Fruit fly (Drosophila melanogaster) whole organism, embryonic: ENCODE measurements around the gene CG14650.

ENCODE experiments used
- Ada2b ChIP-seq: fragments of 200-800 bp; sonication (Bioruptor generic); IDR thresholded peaks from 2 replicates; pipeline ENCODE4 v1.3.6; 2022; ENCODE audit warnings: missing biosample characterization, missing genetic modification characterization
- B-H1 ChIP-seq: fragments of 200-800 bp; sonication (Bioruptor generic); IDR thresholded peaks from 3 replicates; pipeline ENCODE4 v1.3.6; 2022; ENCODE audit warnings: missing biosample characterization, missing genetic modification characterization
- BEAF-32 ChIP-seq: fragments of 200-800 bp; sonication (Bioruptor generic); optimal IDR thresholded peaks from 3 replicates; lab custom pipeline; 2017; ENCODE audit warnings: missing biosample characterization, missing genetic modification characterization, mild to moderate bottlenecking, moderate library complexity, missing genetic modification reagents
- CG11560 ChIP-seq: fragments of 200-800 bp; sonication (Bioruptor generic); IDR thresholded peaks from 3 replicates; pipeline ENCODE4 v1.3.6; 2022; ENCODE audit warnings: missing biosample characterization, missing genetic modification characterization
- CG11695 ChIP-seq: fragments of 200-800 bp; sonication (Bioruptor generic); IDR thresholded peaks from 3 replicates; pipeline ENCODE4 v1.3.6; 2022; ENCODE audit warnings: missing biosample characterization, missing genetic modification characterization
- CG13296 ChIP-seq: fragments of 200-800 bp; sonication (Bioruptor generic); optimal IDR thresholded peaks from 3 replicates; lab custom pipeline; 2018; ENCODE audit warnings: missing biosample characterization, mild to moderate bottlenecking, missing genetic modification characterization
- CG1529 ChIP-seq: fragments of 200-800 bp; sonication (Bioruptor generic); optimal IDR thresholded peaks from 3 replicates; lab custom pipeline; 2018; ENCODE audit warnings: missing biosample characterization, missing genetic modification characterization
- CG16815 ChIP-seq: fragments of 200-800 bp; sonication (Bioruptor generic); optimal IDR thresholded peaks from 3 replicates; lab custom pipeline; 2017; ENCODE audit warnings: missing biosample characterization, mild to moderate bottlenecking, missing genetic modification characterization
- CG16863 ChIP-seq: fragments of 200-800 bp; sonication (Bioruptor generic); optimal IDR thresholded peaks from 3 replicates; lab custom pipeline; 2016; ENCODE audit warnings: missing biosample characterization, missing genetic modification characterization
- CG18011 ChIP-seq: fragments of 200-800 bp; sonication (Bioruptor generic); optimal IDR thresholded peaks from 2 replicates; lab custom pipeline; 2017; ENCODE audit warnings: missing biosample characterization, missing genetic modification characterization, mild to moderate bottlenecking, moderate library complexity, missing genotype
- CG18262 ChIP-seq: fragments of 200-800 bp; optimal IDR thresholded peaks from 3 replicates; lab custom pipeline; 2019; ENCODE audit warnings: missing biosample characterization, mild to moderate bottlenecking, missing genetic modification characterization, moderate library complexity
- CG2199 ChIP-seq: fragments of 200-800 bp; sonication (Bioruptor generic); IDR thresholded peaks from 3 replicates; pipeline ENCODE4 v1.3.6; 2022; ENCODE audit warnings: missing biosample characterization, missing genetic modification characterization
- CG2875 ChIP-seq: fragments of 200-800 bp; sonication (Bioruptor generic); optimal IDR thresholded peaks from 2 replicates; lab custom pipeline; 2017; ENCODE audit warnings: missing biosample characterization, mild to moderate bottlenecking, missing genetic modification characterization, missing genetic modification reagents
- CG32532 ChIP-seq: fragments of 200-800 bp; sonication (Bioruptor generic); IDR thresholded peaks from 2 replicates; pipeline ENCODE4 v1.3.6; 2022; ENCODE audit warnings: missing biosample characterization, missing genetic modification characterization
- CG4360 ChIP-seq: fragments of 200-800 bp; sonication (Bioruptor generic); IDR thresholded peaks from 2 replicates; pipeline ENCODE4 v1.3.6; 2022; ENCODE audit warnings: missing biosample characterization, missing genetic modification characterization
- CG6689 ChIP-seq: fragments of 200-800 bp; sonication (Bioruptor generic); IDR thresholded peaks from 2 replicates; pipeline ENCODE4 v1.3.6; 2022; ENCODE audit warnings: missing biosample characterization, missing genetic modification characterization
- CG7271 ChIP-seq: fragments of 200-800 bp; sonication (Bioruptor generic); optimal IDR thresholded peaks from 2 replicates; lab custom pipeline; 2018; ENCODE audit warnings: missing biosample characterization, mild to moderate bottlenecking, missing genetic modification characterization, moderate library complexity
- CG7987 ChIP-seq: fragments of 200-800 bp; sonication (Bioruptor generic); optimal IDR thresholded peaks from 2 replicates; lab custom pipeline; 2018; ENCODE audit warnings: missing biosample characterization, mild to moderate bottlenecking, missing genetic modification characterization, moderate library complexity
- CG8924 ChIP-seq: fragments of 200-800 bp; optimal IDR thresholded peaks from 3 replicates; lab custom pipeline; 2019; ENCODE audit warnings: missing biosample characterization, mild to moderate bottlenecking, missing genetic modification characterization, moderate library complexity
- Chrac-16 ChIP-seq: fragments of 200-800 bp; sonication (Bioruptor generic); optimal IDR thresholded peaks from 3 replicates; lab custom pipeline; 2016; ENCODE audit warnings: missing biosample characterization, missing genetic modification characterization
- D ChIP-seq, 2 experiments: fragments of 200-800 bp in 1 of 2; fragments of >200 bp in 1 of 2; sonication (Bioruptor generic) in 1 of 2; optimal IDR thresholded peaks; 2 replicates in 1 of 2; 3 replicates in 1 of 2; lab custom pipeline; 2017; ENCODE audit warnings: mild to moderate bottlenecking in 1 of 2, missing biosample characterization in 1 of 2, missing genetic modification characterization in 1 of 2, missing genetic modification reagents in 1 of 2
- Dek ChIP-seq: fragments of 200-800 bp; sonication (Bioruptor generic); optimal IDR thresholded peaks from 3 replicates; lab custom pipeline; 2019; ENCODE audit warnings: missing biosample characterization, mild to moderate bottlenecking, missing genetic modification characterization, moderate library complexity
- Dip2 ChIP-seq: fragments of 200-800 bp; sonication (Bioruptor generic); IDR thresholded peaks from 2 replicates; pipeline ENCODE4 v1.3.6; 2022; ENCODE audit warnings: missing biosample characterization, missing genetic modification characterization
- E2f1 ChIP-seq: fragments of 200-800 bp; sonication (Bioruptor generic); IDR thresholded peaks from 2 replicates; pipeline ENCODE4 v1.3.6; 2022; ENCODE audit warnings: missing biosample characterization, missing genetic modification characterization
- E2f2 ChIP-seq: fragments of 200-800 bp; sonication (Bioruptor generic); IDR thresholded peaks from 2 replicates; pipeline ENCODE4 v1.3.6; 2022; ENCODE audit warnings: missing biosample characterization, missing genetic modification characterization
- H15 ChIP-seq: fragments of 200-800 bp; sonication (Bioruptor generic); IDR thresholded peaks from 3 replicates; pipeline ENCODE4 v1.3.6; 2022; ENCODE audit warnings: missing biosample characterization, missing genetic modification characterization
- H2.0 ChIP-seq: fragments of 200-800 bp; sonication (Bioruptor generic); IDR thresholded peaks from 2 replicates; pipeline ENCODE4 v1.3.6; 2022; ENCODE audit warnings: missing biosample characterization, missing genetic modification characterization
- HmgD ChIP-seq: fragments of 200-800 bp; sonication (Bioruptor generic); optimal IDR thresholded peaks from 3 replicates; lab custom pipeline; 2016; ENCODE audit warnings: missing biosample characterization, missing genetic modification characterization
- HmgZ ChIP-seq: fragments of 200-800 bp; sonication (Bioruptor generic); optimal IDR thresholded peaks from 2 replicates; lab custom pipeline; 2018; ENCODE audit warnings: missing biosample characterization, mild to moderate bottlenecking, missing genetic modification characterization
- Mad ChIP-seq: fragments of 200-800 bp; sonication (Bioruptor generic); optimal IDR thresholded peaks from 2 replicates; lab custom pipeline; 2016; ENCODE audit warnings: missing biosample characterization, missing genetic modification characterization
- Mrtf ChIP-seq: fragments of 200-800 bp; sonication (Bioruptor generic); IDR thresholded peaks from 3 replicates; pipeline ENCODE4 v1.3.6; 2022; ENCODE audit warnings: missing biosample characterization, missing genetic modification characterization
- NC2β ChIP-seq: fragments of 200-800 bp; sonication (Bioruptor generic); optimal IDR thresholded peaks from 2 replicates; lab custom pipeline; 2016; ENCODE audit warnings: missing biosample characterization, missing genetic modification characterization
- NFAT ChIP-seq: fragments of 200-800 bp; sonication (Bioruptor generic); IDR thresholded peaks from 2 replicates; pipeline ENCODE4 v1.3.6; 2022; ENCODE audit warnings: missing biosample characterization, missing genetic modification characterization
- Oaz ChIP-seq: fragments of 200-800 bp; sonication (Bioruptor generic); IDR thresholded peaks from 2 replicates; pipeline ENCODE4 v1.3.6; 2022; ENCODE audit warnings: missing biosample characterization, missing genetic modification characterization
- Ravus ChIP-seq: fragments of 200-800 bp; sonication (Bioruptor generic); IDR thresholded peaks from 2 replicates; pipeline ENCODE4 v1.3.6; 2022; ENCODE audit warnings: missing biosample characterization, missing genetic modification characterization
- Sry-δ ChIP-seq: fragments of 200-800 bp; sonication (Bioruptor generic); optimal IDR thresholded peaks from 2 replicates; lab custom pipeline; 2016; ENCODE audit warnings: missing biosample characterization, missing genetic modification characterization
- Stat92E ChIP-seq, 3 experiments: fragments of >200 bp in 2 of 3; fragments of 200-800 bp in 1 of 3; sonication (Bioruptor generic) in 1 of 3; optimal IDR thresholded peaks; 2 replicates each; lab custom pipeline; 2017 to 2019; ENCODE audit warnings: missing biosample characterization in 3 of 3, missing genetic modification characterization in 3 of 3, mild to moderate bottlenecking in 1 of 3, moderate library complexity in 1 of 3
- amos ChIP-seq: fragments of 200-800 bp; sonication (Bioruptor generic); IDR thresholded peaks from 2 replicates; pipeline ENCODE4 v1.3.6; 2022; ENCODE audit warnings: missing biosample characterization, missing genetic modification characterization; ENCODE audit not compliant: partially characterized antibody
- bcd ChIP-seq: fragments of 200-800 bp; sonication (Bioruptor generic); optimal IDR thresholded peaks from 2 replicates; lab custom pipeline; 2017; ENCODE audit warnings: missing biosample characterization, mild to moderate bottlenecking, missing genetic modification characterization
- bsh ChIP-seq, 2 experiments: fragments of 200-800 bp; sonication (Bioruptor generic); optimal IDR thresholded peaks; 2 replicates each; lab custom pipeline; 2017 to 2018; ENCODE audit warnings: mild to moderate bottlenecking in 2 of 2, missing biosample characterization in 2 of 2, missing genetic modification characterization in 2 of 2, moderate library complexity in 1 of 2
- ci ChIP-seq: fragments of 200-800 bp; sonication (Bioruptor generic); IDR thresholded peaks from 3 replicates; pipeline ENCODE4 v1.3.6; 2022; ENCODE audit warnings: missing biosample characterization, missing genetic modification characterization
- da ChIP-seq: fragments of 200-800 bp; sonication (Bioruptor generic); optimal IDR thresholded peaks from 2 replicates; lab custom pipeline; 2016; ENCODE audit warnings: missing biosample characterization, missing genetic modification characterization
- dmrt99B ChIP-seq: fragments of 200-800 bp; sonication (Bioruptor generic); optimal IDR thresholded peaks from 2 replicates; lab custom pipeline; 2018; ENCODE audit warnings: missing biosample characterization, mild to moderate bottlenecking, missing genetic modification characterization, moderate library complexity
- oc ChIP-seq: fragments of 200-800 bp; sonication (Bioruptor generic); optimal IDR thresholded peaks from 2 replicates; lab custom pipeline; 2018; ENCODE audit warnings: missing biosample characterization, mild to moderate bottlenecking, missing genetic modification characterization, moderate library complexity
- org-1 ChIP-seq: fragments of 200-800 bp; sonication (Bioruptor generic); optimal IDR thresholded peaks from 2 replicates; lab custom pipeline; 2017; ENCODE audit warnings: missing biosample characterization, missing genetic modification characterization
- sd ChIP-seq: fragments of 200-800 bp; sonication (Bioruptor generic); optimal IDR thresholded peaks from 3 replicates; lab custom pipeline; 2018; ENCODE audit warnings: missing biosample characterization, mild to moderate bottlenecking, missing genetic modification characterization, moderate library complexity
- sug ChIP-seq: fragments of 200-800 bp; optimal IDR thresholded peaks from 2 replicates; lab custom pipeline; 2019; ENCODE audit warnings: missing biosample characterization, mild to moderate bottlenecking, missing genetic modification characterization, moderate library complexity
- tin ChIP-seq: fragments of 200-800 bp; sonication (Bioruptor generic); optimal IDR thresholded peaks from 3 replicates; lab custom pipeline; 2016; ENCODE audit warnings: missing biosample characterization, missing genetic modification characterization
- unpg ChIP-seq: fragments of 200-800 bp; sonication (Bioruptor generic); optimal IDR thresholded peaks from 3 replicates; lab custom pipeline; 2018; ENCODE audit warnings: missing biosample characterization, mild to moderate bottlenecking, missing genetic modification characterization, moderate library complexity
- zen2 ChIP-seq: fragments of 200-800 bp; sonication (Bioruptor generic); IDR thresholded peaks from 3 replicates; pipeline ENCODE4 v1.3.6; 2022; ENCODE audit warnings: missing biosample characterization, missing genetic modification characterization; ENCODE audit not compliant: partially characterized antibody

CG14650 gene

dm6 chr3R:4471047-4471751, 34.0 kb downstream of the CG14650 start (continued):
- no peak for TF ChIP-seq BEAF-32
- TF ChIP-seq zen2 (GFP tag; lab: Robert Waterston, UW) = 0 out of 3 replicates have a peak, but pooled peaks have one; percentile 28
- no peak for TF ChIP-seq CG16863 (GFP tag; lab: Kevin White, UChicago)
- TF ChIP-seq CG18011 (GFP tag; lab: Kevin White, UChicago) = no peak
- no peak for TF ChIP-seq CG6689 (GFP tag; lab: Robert Waterston, UW)
- no peak for TF ChIP-seq Chrac-16 (GFP tag; lab: Kevin White, UChicago)
- TF ChIP-seq bcd = no peak
- 0 out of 3 replicates have a peak, but pooled peaks have one; percentile 29 for TF ChIP-seq CG2199
- TF ChIP-seq CG8924 (tag; lab: Kevin White, UChicago) = no peak
- TF ChIP-seq org-1 (GFP tag; lab: Kevin White, UChicago) = no peak
- TF ChIP-seq CG11695 (GFP tag; lab: Robert Waterston, UW) = no peak
- TF ChIP-seq sug (tag; lab: Kevin White, UChicago) = peak; percentile 85
- TF ChIP-seq CG4360 (GFP tag; lab: Robert Waterston, UW) = no peak
- peak; percentile 39 for TF ChIP-seq CG13296 (GFP tag; lab: Kevin White, UChicago)
- TF ChIP-seq Sry-δ (GFP tag; lab: Kevin White, UChicago) = no peak
- no peak for TF ChIP-seq E2f2 (GFP tag; lab: Robert Waterston, UW)
- TF ChIP-seq E2f1 (GFP tag; lab: Robert Waterston, UW) = no peak
- TF ChIP-seq Dek = no peak
- peak; percentile 32; the same call in 1 of the 2 replicates for TF ChIP-seq amos (GFP tag; lab: Robert Waterston, UW)
- TF ChIP-seq da (GFP tag; lab: Kevin White, UChicago) = no peak
- no peak for TF ChIP-seq CG18262 (tag; lab: Kevin White, UChicago)
- TF ChIP-seq CG2875 = no peak
- no peak for TF ChIP-seq NFAT (GFP tag; lab: Robert Waterston, UW)
- TF ChIP-seq Ravus (GFP tag; lab: Robert Waterston, UW) = no peak
- no peak for TF ChIP-seq CG7271
- TF ChIP-seq CG16815 (GFP tag; lab: Kevin White, UChicago) = no peak
- no peak for TF ChIP-seq Stat92E (GFP tag; optimal IDR thresholded peaks at IDR 0.05; lab: Kevin White, UChicago)
- TF ChIP-seq Mrtf = no peak
- peak; percentile 36 for TF ChIP-seq HmgZ
- TF ChIP-seq bsh (GFP tag; optimal IDR thresholded peaks at IDR 0.05; lab: Kevin White, UChicago) = no peak
- no peak for TF ChIP-seq HmgD (GFP tag; lab: Kevin White, UChicago)
- no peak for TF ChIP-seq CG7987
- TF ChIP-seq tin (GFP tag; lab: Kevin White, UChicago) = no peak
- TF ChIP-seq NC2β (GFP tag; lab: Kevin White, UChicago) = no peak
- TF ChIP-seq D (optimal IDR thresholded peaks at IDR 0.05; lab: Kevin White, UChicago) = no peak
- no peak for TF ChIP-seq D (GFP tag; optimal IDR thresholded peaks at IDR 0.05; lab: Kevin White, UChicago)
- TF ChIP-seq Dip2 (GFP tag; lab: Robert Waterston, UW) = no peak
- peak; percentile 57; the same call in 2 of the 3 replicates for TF ChIP-seq ci (GFP tag; lab: Robert Waterston, UW)
- TF ChIP-seq H15 = no peak
- no peak for TF ChIP-seq CG1529
- TF ChIP-seq Oaz = no peak
- TF ChIP-seq dmrt99B = no peak
- TF ChIP-seq unpg (GFP tag; lab: Kevin White, UChicago) = no peak
- TF ChIP-seq H2.0 (GFP tag; lab: Robert Waterston, UW) = no peak
- no peak for TF ChIP-seq CG32532 (GFP tag; lab: Robert Waterston, UW)
- TF ChIP-seq Mad (GFP tag; lab: Kevin White, UChicago) = no peak
- no peak for TF ChIP-seq CG11560 (tag; lab: Robert Waterston, UW)
- peak; percentile 5 for TF ChIP-seq oc (tag; lab: Kevin White, UChicago)
- no peak for TF ChIP-seq sd (tag; lab: Kevin White, UChicago)
- no peak for TF ChIP-seq Ada2b
- TF ChIP-seq B-H1 (GFP tag; lab: Robert Waterston, UW) = no peak
